Worm (Caenorhabditis elegans) whole organism, midembryonic: ENCODE data around the gene lip-1.

Source experiments
- flt-1 ChIP-seq: fragments of 200-800 bp; sonication (Bioruptor generic); IDR thresholded peaks from 2 replicates; pipeline ENCODE4 v1.3.6; 2022; ENCODE audit warnings: missing genetic modification characterization, missing compliant biosample characterization
- klf-2 ChIP-seq: fragments of 200-800 bp; sonication (Bioruptor generic); conservative IDR thresholded peaks from 2 replicates; pipeline ENCODE4 v1.3.6; 2022; ENCODE audit warnings: missing genetic modification reagents, missing genetic modification characterization, missing compliant biosample characterization
- ref-1 ChIP-seq: fragments of 200-800 bp; sonication (Bioruptor generic); conservative IDR thresholded peaks from 2 replicates; pipeline ENCODE4 v1.3.6; 2022; ENCODE audit warnings: missing genetic modification reagents, missing genetic modification characterization, missing compliant biosample characterization
- ztf-29 ChIP-seq: fragments of 200-800 bp; sonication (Bioruptor generic); IDR thresholded peaks from 2 replicates; pipeline ENCODE4 v1.3.6; 2022; ENCODE audit warnings: missing genetic modification reagents, missing genetic modification characterization, missing compliant biosample characterization

- no peak for TF ChIP-seq ref-1 (GFP tag; lab: Robert Waterston, UW)
- no peak for TF ChIP-seq klf-2
- no peak for TF ChIP-seq ztf-29
- no peak for TF ChIP-seq flt-1 (GFP tag; lab: Robert Waterston, UW)
Observed at ce11 chrIV:6883342-6883741, 40.6 kb downstream of the lip-1 start, which contains the start of gene tre-2.
